Worm (Caenorhabditis elegans) whole organism, young adult: ENCODE data around the gene akap-1.

ENCODE experiments used
- B0035.1 ChIP-seq: sonication (generic microtip); optimal IDR thresholded peaks from 2 replicates; lab custom pipeline; 2016; ENCODE audit warnings: missing genetic modification characterization, mild to moderate bottlenecking, missing compliant biosample characterization, missing genotype, missing genetic modification reagents
- C17E4.6 ChIP-seq: fragments of 200-800 bp; sonication (Bioruptor generic); IDR thresholded peaks from 2 replicates; pipeline ENCODE4 v1.3.6; 2022; ENCODE audit warnings: missing genetic modification reagents, missing genetic modification characterization, missing compliant biosample characterization
- D2030.7 ChIP-seq: fragments of 200-800 bp; sonication (Bioruptor generic); IDR thresholded peaks from 2 replicates; pipeline ENCODE4 v1.3.6; 2022; ENCODE audit warnings: missing genetic modification reagents, missing genetic modification characterization, missing compliant biosample characterization
- F23B12.7 ChIP-seq: sonication (generic microtip); optimal IDR thresholded peaks from 2 replicates; lab custom pipeline; 2017; ENCODE audit warnings: missing genetic modification characterization, mild to moderate bottlenecking, missing compliant biosample characterization, antibody characterized with exemption, moderate library complexity; ENCODE audit not compliant: insufficient read depth
- F37B4.10 ChIP-seq: fragments of 200-800 bp; sonication (Bioruptor generic); IDR thresholded peaks from 2 replicates; pipeline ENCODE4 v1.3.6; 2022; ENCODE audit warnings: missing genetic modification characterization, missing compliant biosample characterization
- F49E8.2 ChIP-seq: sonication (generic microtip); optimal IDR thresholded peaks from 3 replicates; lab custom pipeline; 2017; ENCODE audit warnings: missing genetic modification characterization, mild to moderate bottlenecking, missing compliant biosample characterization, antibody characterized with exemption, moderate library complexity; ENCODE audit not compliant: insufficient read depth
- F55B11.4 ChIP-seq: sonication (generic microtip); optimal IDR thresholded peaks from 2 replicates; lab custom pipeline; 2016; ENCODE audit warnings: missing compliant biosample characterization, missing genetic modification characterization, borderline replicate concordance; ENCODE audit not compliant: insufficient read depth
- atf-7 ChIP-seq: sonication (generic microtip); optimal IDR thresholded peaks from 2 replicates; lab custom pipeline; 2017; ENCODE audit warnings: mild to moderate bottlenecking, missing genetic modification characterization, missing compliant biosample characterization
- attf-6 ChIP-seq: fragments of 200-800 bp; sonication (Bioruptor generic); IDR thresholded peaks from 2 replicates; pipeline ENCODE4 v1.3.6; 2022; ENCODE audit warnings: missing genetic modification reagents, missing genetic modification characterization, missing compliant biosample characterization
- bed-1 ChIP-seq: fragments of 200-800 bp; sonication (Bioruptor generic); IDR thresholded peaks from 2 replicates; pipeline ENCODE4 v1.3.6; 2022; ENCODE audit warnings: missing genetic modification reagents, missing genetic modification characterization, missing compliant biosample characterization
- ccch-3 ChIP-seq: fragments of 200-800 bp; sonication (Bioruptor generic); optimal IDR thresholded peaks from 2 replicates; lab custom pipeline; 2018; ENCODE audit warnings: mild to moderate bottlenecking, missing genetic modification characterization, missing compliant biosample characterization
- cebp-1 ChIP-seq, 2 experiments: fragments of 200-800 bp in 1 of 2; sonication (Bioruptor generic) in 1 of 2; sonication (generic microtip) in 1 of 2; IDR thresholded peaks in 1 of 2; optimal IDR thresholded peaks in 1 of 2; 2 replicates each; pipeline versions ENCODE4 v1.3.6 to Lab custom; 2017 to 2022; ENCODE audit warnings: missing compliant biosample characterization in 2 of 2, missing genetic modification characterization in 2 of 2, mild to moderate bottlenecking in 1 of 2, missing genetic modification reagents in 1 of 2, moderate library complexity in 1 of 2
- cebp-2 ChIP-seq: fragments of 200-800 bp; sonication (Bioruptor generic); IDR thresholded peaks from 2 replicates; pipeline ENCODE4 v1.3.6; 2022; ENCODE audit warnings: missing genetic modification characterization, missing compliant biosample characterization
- ceh-27 ChIP-seq: fragments of 200-800 bp; sonication (Bioruptor generic); optimal IDR thresholded peaks from 2 replicates; lab custom pipeline; 2018; ENCODE audit warnings: mild to moderate bottlenecking, missing genetic modification characterization, moderate library complexity, missing compliant biosample characterization
- ceh-40 ChIP-seq: fragments of 200-800 bp; sonication (Bioruptor generic); IDR thresholded peaks from 2 replicates; pipeline ENCODE4 v1.3.6; 2022; ENCODE audit warnings: missing genetic modification characterization, missing compliant biosample characterization
- die-1 ChIP-seq: sonication (generic microtip); optimal IDR thresholded peaks from 2 replicates; lab custom pipeline; 2016; ENCODE audit warnings: missing genotype, mild to moderate bottlenecking, missing genetic modification characterization, missing compliant biosample characterization
- dox-1 ChIP-seq: fragments of 200-800 bp; sonication (Bioruptor generic); IDR thresholded peaks from 2 replicates; pipeline ENCODE4 v1.3.6; 2022; ENCODE audit warnings: missing genetic modification reagents, missing genetic modification characterization, missing compliant biosample characterization
- efl-1 ChIP-seq: fragments of 150-350 bp; optimal IDR thresholded peaks from 2 replicates; lab custom pipeline; 2014; ENCODE audit warnings: missing biosample characterization, missing genetic modification reagents, missing genetic modification characterization
- hlh-26 ChIP-seq: fragments of 200-800 bp; sonication (Bioruptor generic); conservative IDR thresholded peaks from 2 replicates; pipeline ENCODE4 v1.3.6; 2022; ENCODE audit warnings: missing genetic modification reagents, missing genetic modification characterization, missing compliant biosample characterization
- hmg-1.2 ChIP-seq: fragments of 200-800 bp; sonication (Bioruptor generic); IDR thresholded peaks from 2 replicates; pipeline ENCODE4 v1.3.6; 2022; ENCODE audit warnings: missing genetic modification reagents, missing genetic modification characterization, missing compliant biosample characterization
- hmg-20 ChIP-seq: fragments of 200-800 bp; sonication (Bioruptor generic); IDR thresholded peaks from 2 replicates; pipeline ENCODE4 v1.3.6; 2022; ENCODE audit warnings: missing genetic modification reagents, missing genetic modification characterization, missing compliant biosample characterization
- let-526 ChIP-seq: fragments of 200-800 bp; sonication (Bioruptor generic); IDR thresholded peaks from 2 replicates; pipeline ENCODE4 v1.3.6; 2022; ENCODE audit warnings: missing genetic modification reagents, missing genetic modification characterization, missing compliant biosample characterization
- lin-40 ChIP-seq: sonication (generic microtip); optimal IDR thresholded peaks from 2 replicates; lab custom pipeline; 2016; ENCODE audit warnings: missing genetic modification characterization, mild to moderate bottlenecking, missing compliant biosample characterization, missing genotype, missing genetic modification reagents
- lir-1 ChIP-seq: fragments of 200-800 bp; sonication (Bioruptor generic); conservative IDR thresholded peaks from 2 replicates; pipeline ENCODE4 v1.3.6; 2022; ENCODE audit warnings: missing genetic modification reagents, missing genetic modification characterization, missing compliant biosample characterization
- lsl-1 ChIP-seq: fragments of 200-800 bp; sonication (Bioruptor generic); optimal IDR thresholded peaks from 2 replicates; lab custom pipeline; 2018; ENCODE audit warnings: mild to moderate bottlenecking, missing genetic modification characterization, moderate library complexity, missing compliant biosample characterization
- lsy-27 ChIP-seq: sonication (generic microtip); optimal IDR thresholded peaks from 2 replicates; lab custom pipeline; 2017; ENCODE audit warnings: missing genetic modification characterization, mild to moderate bottlenecking, missing compliant biosample characterization, antibody characterized with exemption, missing genotype, borderline replicate concordance; ENCODE audit not compliant: insufficient read depth
- madf-6 ChIP-seq: fragments of 200-800 bp; sonication (Bioruptor generic); IDR thresholded peaks from 2 replicates; pipeline ENCODE4 v1.3.6; 2022; ENCODE audit warnings: missing genetic modification reagents, missing genetic modification characterization, missing compliant biosample characterization
- mel-28 ChIP-seq: sonication (generic microtip); optimal IDR thresholded peaks from 2 replicates; lab custom pipeline; 2016; ENCODE audit warnings: borderline replicate concordance, mild to moderate bottlenecking, missing genetic modification characterization, missing compliant biosample characterization
- mes-4 ChIP-seq: sonication (generic microtip); optimal IDR thresholded peaks from 2 replicates; lab custom pipeline; 2016; ENCODE audit warnings: missing genotype, missing genetic modification characterization, missing compliant biosample characterization
- nhr-120 ChIP-seq: fragments of 200-800 bp; sonication (Bioruptor generic); IDR thresholded peaks from 2 replicates; pipeline ENCODE4 v1.3.6; 2022; ENCODE audit warnings: missing genetic modification characterization, missing compliant biosample characterization
- nhr-80 ChIP-seq: sonication (generic microtip); optimal IDR thresholded peaks from 2 replicates; lab custom pipeline; 2016; ENCODE audit warnings: missing genetic modification characterization, missing compliant biosample characterization
- pha-4 ChIP-seq: fragments of 150-350 bp; sonication (generic microtip); optimal IDR thresholded peaks from 2 replicates; lab custom pipeline; 2014; ENCODE audit warnings: missing biosample characterization, missing genetic modification reagents, missing genetic modification characterization
- sea-2 ChIP-seq: fragments of 200-800 bp; sonication (Bioruptor generic); IDR thresholded peaks from 2 replicates; pipeline ENCODE4 v1.3.6; 2022; ENCODE audit warnings: missing genetic modification characterization, missing compliant biosample characterization
- snpc-1.3 ChIP-seq: sonication (generic microtip); optimal IDR thresholded peaks from 2 replicates; lab custom pipeline; 2017; ENCODE audit warnings: missing genetic modification characterization, mild to moderate bottlenecking, missing compliant biosample characterization, antibody characterized with exemption, moderate library complexity, missing genotype, missing genetic modification reagents; ENCODE audit not compliant: insufficient read depth
- snpc-3.4 ChIP-seq: sonication (generic microtip); optimal IDR thresholded peaks from 2 replicates; lab custom pipeline; 2017; ENCODE audit warnings: missing genetic modification characterization, mild to moderate bottlenecking, missing compliant biosample characterization, antibody characterized with exemption, moderate library complexity, missing genotype, missing genetic modification reagents
- tbp1 ChIP-seq: fragments of 200-800 bp; sonication (Bioruptor generic); optimal IDR thresholded peaks from 2 replicates; lab custom pipeline; 2018; ENCODE audit warnings: mild to moderate bottlenecking, missing genetic modification characterization, missing compliant biosample characterization
- unc-62 ChIP-seq: fragments of 150-350 bp; optimal IDR thresholded peaks from 2 replicates; lab custom pipeline; 2014; ENCODE audit warnings: missing biosample characterization, missing genetic modification reagents, missing genetic modification characterization
- zfh-2 ChIP-seq: fragments of 200-800 bp; sonication (Bioruptor generic); conservative IDR thresholded peaks from 2 replicates; pipeline ENCODE4 v1.3.6; 2022; ENCODE audit warnings: missing genetic modification reagents, missing genetic modification characterization, missing compliant biosample characterization
- zim-3 ChIP-seq: sonication (generic microtip); optimal IDR thresholded peaks from 2 replicates; lab custom pipeline; 2017; ENCODE audit warnings: mild to moderate bottlenecking, missing genetic modification characterization, moderate library complexity, missing compliant biosample characterization
- ztf-18 ChIP-seq: sonication (generic microtip); optimal IDR thresholded peaks from 2 replicates; lab custom pipeline; 2016; ENCODE audit warnings: missing genotype, mild to moderate bottlenecking, missing genetic modification characterization, missing compliant biosample characterization
- ztf-25 ChIP-seq: fragments of 200-800 bp; sonication (Bioruptor generic); IDR thresholded peaks from 2 replicates; pipeline ENCODE4 v1.3.6; 2022; ENCODE audit warnings: missing genetic modification reagents, missing genetic modification characterization, missing compliant biosample characterization
- ztf-3 ChIP-seq: fragments of 200-800 bp; sonication (Bioruptor generic); optimal IDR thresholded peaks from 2 replicates; lab custom pipeline; 2018; ENCODE audit warnings: mild to moderate bottlenecking, missing genetic modification characterization, missing compliant biosample characterization

The akap-1 gene

DNA sequence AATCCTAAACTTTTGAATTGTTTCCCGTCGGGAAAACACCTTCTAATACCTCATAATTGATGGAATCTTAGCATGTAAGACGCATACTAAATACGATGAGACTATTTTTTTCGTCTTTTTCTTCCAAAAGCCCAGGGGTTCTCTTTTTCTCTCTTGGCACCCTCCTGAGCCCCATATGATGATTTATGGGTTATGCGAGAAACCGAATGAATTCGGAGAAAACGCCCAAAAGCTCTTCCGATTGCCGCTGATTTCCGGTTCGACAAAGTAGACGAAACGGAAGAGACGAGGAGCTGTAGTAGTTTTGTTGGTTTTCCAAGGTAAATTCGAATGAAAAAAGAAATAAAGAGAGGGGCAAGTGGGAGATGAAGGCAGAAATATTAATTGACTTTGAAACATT lies 41.7 kb upstream of the akap-1 start:
- TF ChIP-seq D2030.7 (no peak), snpc-1.3 (no peak), C17E4.6 (GFP tag; lab: Robert Waterston, UW) (no peak), efl-1 (GFP tag; lab: Kevin White, UChicago) (no peak), tbp1 (no peak), unc-62 (GFP tag; lab: Kevin White, UChicago) (no peak), madf-6 (GFP tag; lab: Robert Waterston, UW) (no peak), nhr-120 (no peak), B0035.1 (tag; lab: Kevin White, UChicago) (no peak), ztf-25 (no peak), zfh-2 (GFP tag; lab: Robert Waterston, UW) (no peak), mel-28 (no peak), mes-4 (no peak), attf-6 (no peak), lsl-1 (no peak), ztf-18 (no peak), F49E8.2 (tag; lab: Kevin White, UChicago) (no peak), ztf-3 (GFP tag; lab: Kevin White, UChicago) (no peak), ceh-40 (GFP tag; lab: Robert Waterston, UW) (no peak)

ce11 chrIII:6312244-6312643 lies 40.9 kb upstream of the akap-1 start:
- TF ChIP-seq let-526 (GFP tag; lab: Robert Waterston, UW) (no peak), unc-62 (GFP tag; lab: Kevin White, UChicago) (no peak), ztf-18 (no peak), hmg-20 (no peak), lir-1 (GFP tag; lab: Robert Waterston, UW) (no peak), zim-3 (tag; lab: Kevin White, UChicago) (no peak), hlh-26 (GFP tag; lab: Robert Waterston, UW) (no peak), F37B4.10 (GFP tag; lab: Robert Waterston, UW) (no peak)

DNA sequence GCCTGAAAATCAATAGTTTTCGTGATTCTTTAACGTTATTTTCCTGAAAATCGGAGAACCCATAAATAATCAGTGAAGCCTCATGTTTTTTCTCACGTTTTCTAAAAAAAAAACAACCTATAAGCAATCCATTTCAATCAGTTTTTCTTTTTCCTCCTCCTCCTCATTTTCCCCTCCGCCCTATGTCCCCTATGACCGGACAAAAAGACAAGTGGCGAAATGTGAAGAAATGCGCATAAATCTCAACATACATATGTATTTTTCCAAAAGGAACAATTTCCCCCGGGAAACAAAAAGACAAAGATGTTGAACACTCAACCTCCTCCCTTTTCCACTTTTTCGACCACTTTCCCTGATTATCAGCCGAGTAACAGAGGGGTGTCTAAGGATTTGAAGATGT lies 37.7 kb upstream of the akap-1 start:
- TF ChIP-seq C17E4.6 (GFP tag; lab: Robert Waterston, UW) (no peak), F55B11.4 (tag; lab: Kevin White, UChicago) (no peak), F23B12.7 (tag; lab: Kevin White, UChicago) (no peak), mes-4 (no peak), dox-1 (GFP tag; lab: Robert Waterston, UW) (no peak), hmg-1.2 (GFP tag; lab: Robert Waterston, UW) (no peak), ztf-18 (no peak), snpc-3.4 (tag; lab: Kevin White, UChicago) (no peak)
- TF ChIP-seq, all 124 proteins: peak for 0

DNA sequence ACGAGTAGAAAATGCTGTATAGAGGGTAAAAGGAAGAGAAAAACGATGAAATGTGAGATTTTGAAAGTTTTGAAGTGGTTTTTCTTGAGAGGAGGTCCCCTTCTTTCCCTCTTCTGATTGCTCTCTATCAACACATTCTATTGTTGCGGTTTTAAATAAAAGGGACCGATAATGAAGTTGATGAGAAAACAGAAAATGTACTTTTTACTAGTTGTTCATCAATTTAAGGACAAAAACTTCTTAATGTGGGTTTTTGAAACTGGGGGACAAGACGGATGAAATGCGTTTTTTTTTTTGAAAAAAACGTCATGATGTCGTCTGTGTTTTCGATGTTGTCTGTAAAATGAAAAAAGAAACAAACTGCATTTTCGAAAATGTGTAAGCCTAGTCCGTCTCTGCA lies 36.4 kb upstream of the akap-1 start:
- TF ChIP-seq ccch-3 (no peak), bed-1 (GFP tag; lab: Robert Waterston, UW) (no peak), ceh-27 (GFP tag; lab: Kevin White, UChicago) (peak; percentile 25)

ce11 chrIII:6317345-6317744 lies 35.8 kb upstream of the akap-1 start:
- TF ChIP-seq F37B4.10 (GFP tag; lab: Robert Waterston, UW): no peak
- TF ChIP-seq cebp-2: no peak
- no peak for TF ChIP-seq lsy-27 (tag; lab: Kevin White, UChicago)
- TF ChIP-seq pha-4 (tag; lab: Kevin White, UChicago): no peak
- no peak for TF ChIP-seq die-1 (tag; lab: Kevin White, UChicago)
- no peak for TF ChIP-seq sea-2 (GFP tag; lab: Robert Waterston, UW)
- no peak for TF ChIP-seq nhr-80
- TF ChIP-seq atf-7 (tag; lab: Kevin White, UChicago): no peak
- TF ChIP-seq lin-40 (tag; lab: Kevin White, UChicago): no peak
- no peak for TF ChIP-seq ceh-40 (GFP tag; lab: Robert Waterston, UW)
- TF ChIP-seq cebp-1 (GFP tag; IDR thresholded peaks at IDR 0.05; lab: Robert Waterston, UW): no peak
- no peak for TF ChIP-seq cebp-1 (tag; optimal IDR thresholded peaks at IDR 0.05; lab: Kevin White, UChicago)
